Fruit fly (Drosophila melanogaster): ENCODE results near the gene AnxB9.

DNA sequence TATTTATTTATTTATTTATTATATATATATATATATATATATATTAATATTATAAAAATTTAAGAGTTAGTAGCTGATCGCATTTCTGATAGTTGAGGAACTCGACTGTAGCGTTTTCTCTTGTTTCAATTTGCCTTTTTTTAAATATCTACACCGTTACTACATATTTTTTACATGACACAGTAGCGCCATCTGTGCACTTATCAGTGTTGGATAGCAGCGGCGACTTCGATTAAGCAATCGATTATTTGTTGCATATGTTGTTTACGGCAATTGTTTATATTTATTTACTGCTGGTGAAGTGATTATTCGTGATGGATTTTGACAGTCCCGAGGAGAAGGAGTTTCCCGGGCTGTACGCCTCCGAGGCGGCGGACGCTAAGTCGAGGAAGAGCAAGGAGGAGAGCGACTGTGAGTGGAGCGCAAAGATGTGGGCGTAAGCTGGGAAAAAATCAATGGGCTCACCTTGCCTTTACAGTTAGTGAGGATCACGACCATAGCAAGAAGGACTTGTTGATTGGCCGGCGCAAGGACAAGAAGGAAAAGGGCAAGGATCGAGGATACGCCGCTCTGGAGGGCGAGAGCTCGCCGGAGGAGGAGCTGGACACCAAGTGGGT lies 47.5 kb upstream of the AnxB9 start, which contains the start of gene Rlip:
- TF ChIP-seq CG7101 (tag; optimal IDR thresholded peaks at IDR 0.05) = peak; percentile 36
- TF ChIP-seq tj (GFP tag; optimal IDR thresholded peaks at IDR 0.05) = no peak
- TF ChIP-seq bab1 (GFP tag; optimal IDR thresholded peaks at IDR 0.05) = peak; percentile 48
- peak; percentile 2 for TF ChIP-seq CG1620 (GFP tag; optimal IDR thresholded peaks at IDR 0.05)
- TF ChIP-seq Hr96 (GFP tag; optimal IDR thresholded peaks at IDR 0.05) = peak; percentile 46
- peak; percentile 77 for TF ChIP-seq kay (GFP tag; ENCODE audit: borderline replicate concordance)
- peak; percentile 26 for TF ChIP-seq Crg-1 (GFP tag; optimal IDR thresholded peaks at IDR 0.05)
- TF ChIP-seq Mnt (GFP tag; optimal IDR thresholded peaks at IDR 0.05) = no peak
- no peak for TF ChIP-seq ovo (GFP tag; optimal IDR thresholded peaks at IDR 0.05)
- peak; percentile 32 for TF ChIP-seq CG12768 (GFP tag; optimal IDR thresholded peaks at IDR 0.05)
- peak; percentile 57 for TF ChIP-seq pad (GFP tag; optimal IDR thresholded peaks at IDR 0.05)

Measured in whole organism, adult.